Worm (Caenorhabditis elegans) whole organism, L2 larva: ENCODE results near the gene ZK688.11.
A peak's percentile ranks its signal among the peaks of the same experiment; 100 is the strongest.

Experiments
- C34F6.9 ChIP-seq: fragments of 150-350 bp; optimal IDR thresholded peaks from 2 replicates; lab custom pipeline; 2014; ENCODE audit warnings: missing biosample characterization, missing genetic modification characterization
- F13H6.1 ChIP-seq: sonication (generic microtip); optimal IDR thresholded peaks from 2 replicates; lab custom pipeline; 2016; ENCODE audit warnings: missing genetic modification characterization, missing compliant biosample characterization
- R02D3.7 ChIP-seq: fragments of 150-350 bp; optimal IDR thresholded peaks from 2 replicates; lab custom pipeline; 2014; ENCODE audit warnings: missing biosample characterization, missing genetic modification characterization
- alr-1 ChIP-seq: fragments of 150-350 bp; optimal IDR thresholded peaks from 2 replicates; lab custom pipeline; 2014; ENCODE audit warnings: missing biosample characterization, missing genetic modification characterization
- aly-2 ChIP-seq: fragments of 150-350 bp; optimal IDR thresholded peaks from 2 replicates; lab custom pipeline; 2014; ENCODE audit warnings: missing biosample characterization, missing genetic modification characterization
- blmp-1 ChIP-seq: sonication (generic microtip); optimal IDR thresholded peaks from 2 replicates; lab custom pipeline; 2017; ENCODE audit warnings: missing genetic modification characterization, mild to moderate bottlenecking, missing compliant biosample characterization, antibody characterized with exemption, moderate library complexity; ENCODE audit not compliant: insufficient read depth
- ceh-16 ChIP-seq: fragments of 150-350 bp; optimal IDR thresholded peaks from 2 replicates; lab custom pipeline; 2014; ENCODE audit warnings: missing biosample characterization, missing genetic modification characterization
- crh-2 ChIP-seq: sonication (generic microtip); optimal IDR thresholded peaks from 2 replicates; lab custom pipeline; 2017; ENCODE audit warnings: missing biosample characterization, missing genetic modification characterization
- dmd-4 ChIP-seq: sonication (generic microtip); optimal IDR thresholded peaks from 2 replicates; lab custom pipeline; 2017; ENCODE audit warnings: missing biosample characterization, missing genetic modification characterization
- egl-27 ChIP-seq: sonication (generic microtip); optimal IDR thresholded peaks from 3 replicates; lab custom pipeline; 2017; ENCODE audit warnings: missing biosample characterization, missing genetic modification reagents, missing genetic modification characterization
- elt-1 ChIP-seq: fragments of 150-350 bp; optimal IDR thresholded peaks from 2 replicates; lab custom pipeline; 2014; ENCODE audit warnings: missing biosample characterization, missing genetic modification characterization
- elt-3 ChIP-seq: sonication (generic microtip); optimal IDR thresholded peaks from 2 replicates; lab custom pipeline; 2017; ENCODE audit warnings: missing biosample characterization, missing genetic modification characterization
- gmeb-1 ChIP-seq: fragments of 150-350 bp; optimal IDR thresholded peaks from 2 replicates; lab custom pipeline; 2014; ENCODE audit warnings: missing biosample characterization, missing genetic modification characterization
- lin-13 ChIP-seq: fragments of 150-350 bp; optimal IDR thresholded peaks from 2 replicates; lab custom pipeline; 2014; ENCODE audit warnings: missing biosample characterization, missing genetic modification reagents, missing genetic modification characterization
- lsy-2 ChIP-seq, 2 experiments: fragments of 150-350 bp in 1 of 2; sonication (generic microtip) in 1 of 2; optimal IDR thresholded peaks; 2 replicates each; lab custom pipeline; 2014 to 2017; ENCODE audit warnings: missing biosample characterization in 2 of 2, missing genetic modification characterization in 2 of 2
- mdl-1 ChIP-seq, 2 experiments: fragments of 150-350 bp in 1 of 2; sonication (generic microtip) in 1 of 2; optimal IDR thresholded peaks; 2 replicates each; lab custom pipeline; 2017; ENCODE audit warnings: missing biosample characterization in 2 of 2, missing genetic modification characterization in 2 of 2
- nhr-10 ChIP-seq: sonication (generic microtip); optimal IDR thresholded peaks from 2 replicates; lab custom pipeline; 2017; ENCODE audit warnings: missing biosample characterization, missing genetic modification characterization
- nhr-11 ChIP-seq: fragments of 150-350 bp; optimal IDR thresholded peaks from 2 replicates; lab custom pipeline; 2014; ENCODE audit warnings: missing biosample characterization, missing genetic modification characterization
- nhr-12 ChIP-seq: fragments of 150-350 bp; optimal IDR thresholded peaks from 2 replicates; lab custom pipeline; 2014; ENCODE audit warnings: missing biosample characterization, missing genetic modification characterization
- nhr-129 ChIP-seq: fragments of 150-350 bp; optimal IDR thresholded peaks from 2 replicates; lab custom pipeline; 2014; ENCODE audit warnings: missing biosample characterization, missing genetic modification characterization
- nhr-237 ChIP-seq: fragments of 150-350 bp; optimal IDR thresholded peaks from 2 replicates; lab custom pipeline; 2014; ENCODE audit warnings: missing biosample characterization, missing genetic modification characterization
- nhr-6 ChIP-seq: fragments of 150-350 bp; optimal IDR thresholded peaks from 2 replicates; lab custom pipeline; 2014; ENCODE audit warnings: missing biosample characterization, missing genetic modification characterization
- nhr-77 ChIP-seq: fragments of 150-350 bp; optimal IDR thresholded peaks from 2 replicates; lab custom pipeline; 2014; ENCODE audit warnings: missing biosample characterization, missing genetic modification characterization
- peb-1 ChIP-seq: fragments of 150-350 bp; optimal IDR thresholded peaks from 2 replicates; lab custom pipeline; 2014; ENCODE audit warnings: missing biosample characterization, missing genetic modification characterization
- skn-1 ChIP-seq: sonication (generic microtip); optimal IDR thresholded peaks from 2 replicates; lab custom pipeline; 2017; ENCODE audit warnings: missing biosample characterization, missing genetic modification characterization
- sma-9 ChIP-seq, 2 experiments: fragments of 150-350 bp in 1 of 2; sonication (generic microtip) in 1 of 2; optimal IDR thresholded peaks; 2 replicates each; lab custom pipeline; 2014 to 2016; ENCODE audit warnings: missing genetic modification characterization in 2 of 2, mild to moderate bottlenecking in 1 of 2, missing biosample characterization in 1 of 2, missing compliant biosample characterization in 1 of 2, missing genetic modification reagents in 1 of 2, moderate library complexity in 1 of 2
- snpc-4 ChIP-seq: fragments of 150-350 bp; optimal IDR thresholded peaks from 2 replicates; lab custom pipeline; 2014; ENCODE audit warnings: missing biosample characterization, missing genetic modification characterization
- unc-39 ChIP-seq: fragments of 150-350 bp; optimal IDR thresholded peaks from 2 replicates; lab custom pipeline; 2014; ENCODE audit warnings: missing biosample characterization, missing genetic modification characterization
- unc-55 ChIP-seq: fragments of 150-350 bp; sonication (generic microtip); optimal IDR thresholded peaks from 3 replicates; lab custom pipeline; 2014; ENCODE audit warnings: missing biosample characterization, missing genetic modification reagents, missing genetic modification characterization
- unc-62 ChIP-seq: fragments of 150-350 bp; optimal IDR thresholded peaks from 2 replicates; lab custom pipeline; 2014; ENCODE audit warnings: missing biosample characterization, missing genetic modification reagents, missing genetic modification characterization
- ztf-1 ChIP-seq: fragments of 200-800 bp; sonication (Bioruptor generic); conservative IDR thresholded peaks from 2 replicates; pipeline ENCODE4 v1.3.6; 2022; ENCODE audit warnings: missing genetic modification characterization, missing compliant biosample characterization
- ztf-11 ChIP-seq: sonication (generic microtip); optimal IDR thresholded peaks from 2 replicates; lab custom pipeline; 2017; ENCODE audit warnings: missing biosample characterization, missing genetic modification characterization

The ZK688.11 gene

ce11 chrIII:7889036-7889435, 4.3 kb upstream of the ZK688.11 start:
- no peak for TF ChIP-seq snpc-4
- no peak for TF ChIP-seq nhr-237
- no peak for TF ChIP-seq unc-55 (GFP tag; lab: Kevin White, UChicago)
- TF ChIP-seq lin-13 (GFP tag; lab: Kevin White, UChicago), result no peak
- TF ChIP-seq nhr-77 (tag; lab: Kevin White, UChicago), result no peak
- TF ChIP-seq elt-1 (tag; lab: Kevin White, UChicago), result no peak
- TF ChIP-seq, all 48 proteins: peak for 0

- TF ChIP-seq nhr-6 (tag; lab: Kevin White, UChicago), result no peak
- TF ChIP-seq lsy-2 (tag; optimal IDR thresholded peaks at IDR 0.05; lab: Kevin White, UChicago), result no peak
- TF ChIP-seq blmp-1 (tag; lab: Kevin White, UChicago), result no peak
- no peak for TF ChIP-seq sma-9 (GFP tag; optimal IDR thresholded peaks at IDR 0.05; lab: Kevin White, UChicago)
- no peak for TF ChIP-seq sma-9 (tag; optimal IDR thresholded peaks at IDR 0.05; lab: Kevin White, UChicago)
- TF ChIP-seq F13H6.1 (tag; lab: Kevin White, UChicago), result no peak
- TF ChIP-seq nhr-129 (tag; lab: Kevin White, UChicago), result no peak
- TF ChIP-seq R02D3.7 (tag; lab: Kevin White, UChicago), result no peak
- TF ChIP-seq ztf-11, result no peak
- TF ChIP-seq mdl-1 (tag; optimal IDR thresholded peaks at IDR 0.05; lab: Kevin White, UChicago), result no peak
- no peak for TF ChIP-seq lin-13 (GFP tag; lab: Kevin White, UChicago)
- TF ChIP-seq unc-62, result no peak
- no peak for TF ChIP-seq nhr-11
- TF ChIP-seq ceh-16 (tag; lab: Kevin White, UChicago), result no peak
- TF ChIP-seq snpc-4, result no peak
Measured at ce11 chrIII:7882900-7883299, 1.9 kb downstream of the ZK688.11 start, which contains the start of gene ZK688.9. Gene ZK688.9 (minus strand): TSS chrIII:7883000.

- TF ChIP-seq F13H6.1 (tag; lab: Kevin White, UChicago), result peak; percentile 46
- TF ChIP-seq nhr-129 (tag; lab: Kevin White, UChicago), result peak; percentile 77
- TF ChIP-seq crh-2 (tag; lab: Kevin White, UChicago), result no peak
- TF ChIP-seq C34F6.9 (tag; lab: Kevin White, UChicago), result peak; percentile 49
- TF ChIP-seq lsy-2 (tag; optimal IDR thresholded peaks at IDR 0.05; lab: Kevin White, UChicago), result peak in 1 of 2 experiments; percentile 26
- peak; percentile 22 for TF ChIP-seq sma-9 (GFP tag; optimal IDR thresholded peaks at IDR 0.05; lab: Kevin White, UChicago)
- no peak for TF ChIP-seq sma-9 (tag; optimal IDR thresholded peaks at IDR 0.05; lab: Kevin White, UChicago)
Measured at ce11 chrIII:7880132-7880715, 4.5 kb downstream of the ZK688.11 start.

- no peak for TF ChIP-seq elt-3 (tag; lab: Kevin White, UChicago)
- TF ChIP-seq sma-9 (GFP tag; optimal IDR thresholded peaks at IDR 0.05; lab: Kevin White, UChicago), result no peak
- TF ChIP-seq sma-9 (tag; optimal IDR thresholded peaks at IDR 0.05; lab: Kevin White, UChicago), result no peak
- TF ChIP-seq alr-1 (tag; lab: Kevin White, UChicago), result no peak
- TF ChIP-seq unc-39 (tag; lab: Kevin White, UChicago), result no peak
- TF ChIP-seq unc-55 (GFP tag; lab: Kevin White, UChicago), result no peak
- TF ChIP-seq lin-13 (GFP tag; lab: Kevin White, UChicago), result no peak
- TF ChIP-seq ztf-1, result no peak
- no peak for TF ChIP-seq nhr-12 (tag; lab: Kevin White, UChicago)
- TF ChIP-seq gmeb-1 (tag; lab: Kevin White, UChicago), result no peak
- no peak for TF ChIP-seq nhr-77 (tag; lab: Kevin White, UChicago)
- no peak for TF ChIP-seq aly-2 (tag; lab: Kevin White, UChicago)
- TF ChIP-seq dmd-4 (tag; lab: Kevin White, UChicago), result no peak
- TF ChIP-seq peb-1 (tag; lab: Kevin White, UChicago), result no peak
- no peak for TF ChIP-seq nhr-10 (tag; lab: Kevin White, UChicago)
- no peak for TF ChIP-seq ceh-16 (tag; lab: Kevin White, UChicago)
- no peak for TF ChIP-seq egl-27 (tag; lab: Kevin White, UChicago)
- no peak for TF ChIP-seq mdl-1 (tag; optimal IDR thresholded peaks at IDR 0.05; lab: Kevin White, UChicago)
- TF ChIP-seq nhr-6 (tag; lab: Kevin White, UChicago), result no peak
- TF ChIP-seq elt-1 (tag; lab: Kevin White, UChicago), result no peak
- no peak for TF ChIP-seq skn-1 (tag; lab: Kevin White, UChicago)
Measured at ce11 chrIII:7878852-7879329, 5.9 kb downstream of the ZK688.11 start, which contains the start of gene sup-18. Gene sup-18 (minus strand): TSS chrIII:7878902.
